Fruit fly (Drosophila melanogaster) whole organism, embryonic: Measurements from ENCODE around the gene CG14309.
A peak's percentile ranks its signal among the peaks of the same experiment; 100 is the strongest.

ENCODE experiments used
- Asciz ChIP-seq: fragments of 200-800 bp; sonication (Bioruptor generic); optimal IDR thresholded peaks from 2 replicates; lab custom pipeline; 2017; ENCODE audit warnings: missing biosample characterization, mild to moderate bottlenecking, missing genetic modification characterization, missing genetic modification reagents
- Atf-2 ChIP-seq: fragments of 200-800 bp; sonication (Bioruptor generic); optimal IDR thresholded peaks from 2 replicates; lab custom pipeline; 2016; ENCODE audit warnings: missing biosample characterization, missing genetic modification characterization
- BEAF-32 ChIP-seq: fragments of 200-800 bp; sonication (Bioruptor generic); optimal IDR thresholded peaks from 3 replicates; lab custom pipeline; 2017; ENCODE audit warnings: missing biosample characterization, missing genetic modification characterization, mild to moderate bottlenecking, moderate library complexity, missing genetic modification reagents
- Blimp-1 ChIP-seq: fragments of 200-800 bp; sonication (Bioruptor generic); optimal IDR thresholded peaks from 3 replicates; lab custom pipeline; 2018; ENCODE audit warnings: missing biosample characterization, missing genetic modification characterization, mild to moderate bottlenecking, moderate library complexity, missing genetic modification reagents
- C15 ChIP-seq: fragments of 200-800 bp; sonication (Bioruptor generic); IDR thresholded peaks from 3 replicates; pipeline ENCODE4 v1.3.6; 2022; ENCODE audit warnings: missing biosample characterization, missing genetic modification characterization
- CG12744 ChIP-seq: fragments of 200-800 bp; sonication (Bioruptor generic); optimal IDR thresholded peaks from 2 replicates; lab custom pipeline; 2016; ENCODE audit warnings: missing biosample characterization, missing genetic modification characterization
- CG13624 ChIP-seq: fragments of 200-800 bp; sonication (Bioruptor generic); optimal IDR thresholded peaks from 2 replicates; lab custom pipeline; 2016; ENCODE audit warnings: missing biosample characterization, missing genetic modification characterization
- CG14441 ChIP-seq: fragments of 200-800 bp; sonication (Bioruptor generic); IDR thresholded peaks from 2 replicates; pipeline ENCODE4 v1.3.6; 2022; ENCODE audit warnings: missing biosample characterization, missing genetic modification characterization
- CG14965 ChIP-seq: fragments of 200-800 bp; sonication (Bioruptor generic); optimal IDR thresholded peaks from 2 replicates; lab custom pipeline; 2016; ENCODE audit warnings: missing biosample characterization, missing genetic modification characterization, borderline replicate concordance
- CG15601 ChIP-seq: fragments of 200-800 bp; sonication (Bioruptor generic); optimal IDR thresholded peaks from 3 replicates; lab custom pipeline; 2019; ENCODE audit warnings: missing biosample characterization, mild to moderate bottlenecking, missing genetic modification characterization, moderate library complexity
- CG1647 ChIP-seq: fragments of 200-800 bp; sonication (Bioruptor generic); optimal IDR thresholded peaks from 3 replicates; lab custom pipeline; 2016; ENCODE audit warnings: missing biosample characterization, missing genetic modification characterization
- CG16813 ChIP-seq: fragments of 200-800 bp; sonication (Bioruptor generic); IDR thresholded peaks from 3 replicates; pipeline ENCODE4 v1.3.6; 2022; ENCODE audit warnings: missing biosample characterization, missing genetic modification characterization; ENCODE audit not compliant: partially characterized antibody
- CG17328 ChIP-seq: fragments of 200-800 bp; sonication (Bioruptor generic); IDR thresholded peaks from 2 replicates; pipeline ENCODE4 v1.3.6; 2022; ENCODE audit warnings: missing biosample characterization, missing genetic modification characterization
- CG18476 ChIP-seq: fragments of 200-800 bp; sonication (Bioruptor generic); optimal IDR thresholded peaks from 2 replicates; lab custom pipeline; 2016; ENCODE audit warnings: missing biosample characterization, mild to moderate bottlenecking, missing genetic modification characterization
- CG18599 ChIP-seq: fragments of 200-800 bp; sonication (Bioruptor generic); optimal IDR thresholded peaks from 3 replicates; lab custom pipeline; 2017; ENCODE audit warnings: missing biosample characterization, missing genetic modification characterization, mild to moderate bottlenecking, moderate library complexity, missing genetic modification reagents
- CG2678 ChIP-seq: fragments of 200-800 bp; sonication (Bioruptor generic); optimal IDR thresholded peaks from 3 replicates; lab custom pipeline; 2019; ENCODE audit warnings: missing biosample characterization, mild to moderate bottlenecking, missing genetic modification characterization, moderate library complexity
- CG34376 ChIP-seq: fragments of 200-800 bp; sonication (Bioruptor generic); optimal IDR thresholded peaks from 2 replicates; lab custom pipeline; 2018; ENCODE audit warnings: missing biosample characterization, mild to moderate bottlenecking, missing genetic modification characterization
- CG43689 ChIP-seq: fragments of 200-800 bp; sonication (Bioruptor generic); IDR thresholded peaks from 2 replicates; pipeline ENCODE4 v1.3.6; 2022; ENCODE audit warnings: missing biosample characterization, missing genetic modification characterization
- CG6813 ChIP-seq: fragments of 200-800 bp; sonication (Bioruptor generic); optimal IDR thresholded peaks from 2 replicates; lab custom pipeline; 2017; ENCODE audit warnings: missing biosample characterization, missing genetic modification characterization, mild to moderate bottlenecking, moderate library complexity, missing genetic modification reagents
- CG7372 ChIP-seq: fragments of 200-800 bp; sonication (Bioruptor generic); IDR thresholded peaks from 2 replicates; pipeline ENCODE4 v1.3.6; 2022; ENCODE audit warnings: missing biosample characterization, missing genetic modification characterization
- CG7928 ChIP-seq: fragments of 200-800 bp; sonication (Bioruptor generic); optimal IDR thresholded peaks from 2 replicates; lab custom pipeline; 2017; ENCODE audit warnings: missing biosample characterization, mild to moderate bottlenecking, missing genetic modification characterization
- CoRest ChIP-seq: fragments of 200-800 bp; sonication (Bioruptor generic); optimal IDR thresholded peaks from 3 replicates; lab custom pipeline; 2018; ENCODE audit warnings: missing biosample characterization, mild to moderate bottlenecking, missing genetic modification characterization, moderate library complexity
- CrebB ChIP-seq: fragments of 200-800 bp; sonication (Bioruptor generic); optimal IDR thresholded peaks from 3 replicates; lab custom pipeline; 2018; ENCODE audit warnings: missing biosample characterization, mild to moderate bottlenecking, missing genetic modification characterization
- GATAe ChIP-seq: fragments of 200-800 bp; sonication (Bioruptor generic); conservative IDR thresholded peaks from 2 replicates; pipeline ENCODE4 v1.3.6; 2022; ENCODE audit warnings: missing biosample characterization, missing genetic modification characterization
- Hmr ChIP-seq: fragments of 200-800 bp; sonication (Bioruptor generic); optimal IDR thresholded peaks from 3 replicates; lab custom pipeline; 2017; ENCODE audit warnings: mild to moderate bottlenecking, missing biosample characterization, missing genetic modification reagents, missing genetic modification characterization
- Hr51 ChIP-seq, 2 experiments: fragments of 200-800 bp; sonication (Bioruptor generic); optimal IDR thresholded peaks; 2 replicates in 1 of 2; 3 replicates in 1 of 2; lab custom pipeline; 2016 to 2018; ENCODE audit warnings: missing biosample characterization in 2 of 2, missing genetic modification characterization in 2 of 2, mild to moderate bottlenecking in 1 of 2, moderate library complexity in 1 of 2
- Neu2 ChIP-seq: fragments of 200-800 bp; sonication (Bioruptor generic); optimal IDR thresholded peaks from 3 replicates; lab custom pipeline; 2016; ENCODE audit warnings: missing biosample characterization, missing genetic modification characterization, borderline replicate concordance
- Ravus ChIP-seq: fragments of 200-800 bp; sonication (Bioruptor generic); IDR thresholded peaks from 2 replicates; pipeline ENCODE4 v1.3.6; 2022; ENCODE audit warnings: missing biosample characterization, missing genetic modification characterization
- al ChIP-seq: fragments of 200-800 bp; sonication (Bioruptor generic); IDR thresholded peaks from 2 replicates; pipeline ENCODE4 v1.3.6; 2022; ENCODE audit warnings: missing biosample characterization, missing genetic modification characterization
- amos ChIP-seq: fragments of 200-800 bp; sonication (Bioruptor generic); IDR thresholded peaks from 2 replicates; pipeline ENCODE4 v1.3.6; 2022; ENCODE audit warnings: missing biosample characterization, missing genetic modification characterization; ENCODE audit not compliant: partially characterized antibody
- aop ChIP-seq: fragments of 200-800 bp; sonication (Bioruptor generic); IDR thresholded peaks from 2 replicates; pipeline ENCODE4 v1.3.6; 2022; ENCODE audit warnings: missing biosample characterization, missing genetic modification characterization
- cato ChIP-seq: fragments of 200-800 bp; sonication (Bioruptor generic); optimal IDR thresholded peaks from 2 replicates; lab custom pipeline; 2016; ENCODE audit warnings: missing biosample characterization, missing genetic modification characterization, borderline replicate concordance
- caup ChIP-seq: fragments of 200-800 bp; sonication (Bioruptor generic); optimal IDR thresholded peaks from 3 replicates; lab custom pipeline; 2017; ENCODE audit warnings: missing biosample characterization, mild to moderate bottlenecking, missing genetic modification characterization, moderate library complexity; ENCODE audit not compliant: severe bottlenecking
- ems ChIP-seq: fragments of 200-800 bp; sonication (Bioruptor generic); optimal IDR thresholded peaks from 3 replicates; lab custom pipeline; 2016; ENCODE audit warnings: missing biosample characterization, missing genetic modification characterization
- exex ChIP-seq: fragments of 200-800 bp; sonication (Bioruptor generic); optimal IDR thresholded peaks from 4 replicates; lab custom pipeline; 2018; ENCODE audit warnings: missing biosample characterization, mild to moderate bottlenecking, missing genetic modification characterization, moderate library complexity
- gfzf ChIP-seq: fragments of 200-800 bp; sonication (Bioruptor generic); optimal IDR thresholded peaks from 2 replicates; lab custom pipeline; 2016; ENCODE audit warnings: missing biosample characterization, mild to moderate bottlenecking, missing genetic modification characterization, moderate library complexity
- grau ChIP-seq: fragments of 200-800 bp; optimal IDR thresholded peaks from 3 replicates; lab custom pipeline; 2019; ENCODE audit warnings: missing biosample characterization, mild to moderate bottlenecking, missing genetic modification characterization, moderate library complexity
- hth ChIP-seq: fragments of >200 bp; optimal IDR thresholded peaks from 2 replicates; lab custom pipeline; 2017; ENCODE audit warnings: inconsistent platforms
- lilli ChIP-seq: fragments of 200-800 bp; sonication (Bioruptor generic); optimal IDR thresholded peaks from 3 replicates; lab custom pipeline; 2016; ENCODE audit warnings: missing biosample characterization, missing genetic modification characterization
- lmd ChIP-seq: fragments of 200-800 bp; sonication (Bioruptor generic); IDR thresholded peaks from 2 replicates; pipeline ENCODE4 v1.3.6; 2022; ENCODE audit warnings: missing biosample characterization, missing genetic modification characterization
- rib ChIP-seq: fragments of 200-800 bp; sonication (Bioruptor generic); IDR thresholded peaks from 2 replicates; pipeline ENCODE4 v1.3.6; 2022; ENCODE audit warnings: missing biosample characterization, missing genetic modification characterization
- tna ChIP-seq: fragments of 200-800 bp; sonication (Bioruptor generic); IDR thresholded peaks from 2 replicates; pipeline ENCODE4 v1.3.6; 2022; ENCODE audit warnings: missing biosample characterization, missing genetic modification characterization; ENCODE audit not compliant: partially characterized antibody
- unpg ChIP-seq: fragments of 200-800 bp; sonication (Bioruptor generic); optimal IDR thresholded peaks from 3 replicates; lab custom pipeline; 2018; ENCODE audit warnings: missing biosample characterization, mild to moderate bottlenecking, missing genetic modification characterization, moderate library complexity
- wek ChIP-seq: fragments of 200-800 bp; sonication (Bioruptor generic); optimal IDR thresholded peaks from 3 replicates; lab custom pipeline; 2018; ENCODE audit warnings: missing biosample characterization, mild to moderate bottlenecking, missing genetic modification characterization, moderate library complexity
- wor ChIP-seq: fragments of 200-800 bp; sonication (Bioruptor generic); IDR thresholded peaks from 2 replicates; pipeline ENCODE4 v1.3.6; 2022; ENCODE audit warnings: missing biosample characterization, missing genetic modification characterization
- zen ChIP-seq: fragments of 200-800 bp; sonication (Bioruptor generic); optimal IDR thresholded peaks from 3 replicates; lab custom pipeline; 2018; ENCODE audit warnings: missing biosample characterization, mild to moderate bottlenecking, missing genetic modification characterization, moderate library complexity
- zf30C ChIP-seq: fragments of 200-800 bp; sonication (Bioruptor generic); optimal IDR thresholded peaks from 3 replicates; lab custom pipeline; 2018; ENCODE audit warnings: missing biosample characterization, mild to moderate bottlenecking, missing genetic modification characterization

Gene CG14309

DNA sequence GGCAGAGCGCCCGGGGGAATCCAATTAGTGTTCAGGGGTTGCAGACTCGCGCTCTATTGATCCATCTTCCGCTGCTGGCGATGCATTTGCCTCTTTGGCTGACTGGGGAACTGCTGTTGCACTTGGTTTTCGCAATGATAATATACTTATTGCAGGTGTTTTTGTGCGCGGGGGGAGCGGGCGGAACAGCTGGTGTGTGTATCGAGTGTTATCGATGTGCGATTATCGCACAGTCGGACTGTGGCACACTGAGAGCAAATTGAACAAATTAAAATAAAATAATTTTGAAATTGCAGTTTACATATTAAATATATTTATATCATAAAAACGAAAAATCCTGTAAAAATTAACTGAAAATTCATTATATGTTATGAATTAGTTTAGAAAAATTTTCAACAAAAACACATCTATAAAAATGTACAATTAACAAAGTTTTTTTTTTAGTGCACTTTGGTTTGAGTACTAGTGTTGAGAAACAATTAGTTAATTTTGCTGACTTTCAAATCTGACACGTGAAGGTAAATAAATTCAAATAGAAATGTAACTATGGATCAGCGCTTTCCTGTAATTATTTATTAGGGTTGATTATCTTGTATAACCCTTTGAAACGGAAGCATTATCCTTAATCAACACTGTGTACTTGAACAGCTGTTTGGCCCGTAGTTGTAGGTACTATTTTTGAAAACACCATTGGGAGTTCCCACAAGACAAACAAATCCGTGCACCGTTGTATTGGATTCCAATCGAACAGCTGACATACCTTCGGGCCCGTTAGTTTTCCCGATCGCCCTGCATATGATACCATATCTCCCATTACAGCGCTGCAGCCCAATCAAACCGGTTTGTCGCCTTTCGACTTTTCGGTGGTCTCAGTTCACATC lies 17.9 kb upstream of the CG14309 start, which contains the start of the genes Wdr37 and koko (continued):
- peak; percentile 96 for TF ChIP-seq CG18599
- peak; percentile 65 for TF ChIP-seq CG7928 (GFP tag; lab: Kevin White, UChicago)
- peak; percentile 70 for TF ChIP-seq BEAF-32 (GFP tag; lab: Kevin White, UChicago)
- peak; percentile 62 for TF ChIP-seq amos (GFP tag; lab: Robert Waterston, UW)
- TF ChIP-seq aop (GFP tag; lab: Robert Waterston, UW): peak; percentile 72; the same call in 1 of the 2 replicates
- peak; percentile 94 for TF ChIP-seq CG43689 (GFP tag; lab: Robert Waterston, UW)
- TF ChIP-seq CG17328: peak; percentile 97
- peak; percentile 61 for TF ChIP-seq CG12744 (GFP tag; lab: Kevin White, UChicago)
- TF ChIP-seq caup (GFP tag; lab: Kevin White, UChicago): peak; percentile 94
- peak; percentile 97 for TF ChIP-seq wor
- peak; percentile 94 for TF ChIP-seq C15 (GFP tag; lab: Robert Waterston, UW)
- peak; percentile 40 for TF ChIP-seq CG14965
- TF ChIP-seq Neu2 (GFP tag; lab: Kevin White, UChicago): peak; percentile 49
- TF ChIP-seq Ravus: peak; percentile 94
- TF ChIP-seq Hmr: peak; percentile 96
- peak; percentile 91 for TF ChIP-seq lilli
- TF ChIP-seq unpg (GFP tag; lab: Kevin White, UChicago): peak; percentile 98
- peak; percentile 53; the same call in 1 of the 2 replicates for TF ChIP-seq tna (GFP tag; lab: Robert Waterston, UW)
- peak; percentile 63 for TF ChIP-seq CG1647 (GFP tag; lab: Kevin White, UChicago)
- no peak for TF ChIP-seq hth (lab: Kevin White, UChicago)
- TF ChIP-seq exex (tag; lab: Kevin White, UChicago): peak; percentile 85
- no peak for TF ChIP-seq wek
- peak; percentile 98 for TF ChIP-seq CG2678 (tag; lab: Kevin White, UChicago)
- TF ChIP-seq CG7372 (GFP tag; lab: Robert Waterston, UW): peak; percentile 98
- peak; percentile 80 to 98 for TF ChIP-seq Hr51 (GFP tag; optimal IDR thresholded peaks at IDR 0.05; lab: Kevin White, UChicago)
- TF ChIP-seq lmd (GFP tag; lab: Robert Waterston, UW): peak; percentile 98
- peak; percentile 79 for TF ChIP-seq CG13624
- peak; percentile 67 for TF ChIP-seq ems
- peak; percentile 69 for TF ChIP-seq Atf-2 (GFP tag; lab: Kevin White, UChicago)
- peak; percentile 99 for TF ChIP-seq zf30C
- TF ChIP-seq al: peak; percentile 98
- TF ChIP-seq Blimp-1: peak; percentile 94
- peak; percentile 88 for TF ChIP-seq CG6813
- peak; percentile 95 for TF ChIP-seq CG14441 (GFP tag; lab: Robert Waterston, UW)
- peak; percentile 99 for TF ChIP-seq CoRest (tag; lab: Kevin White, UChicago)
- peak; percentile 97 for TF ChIP-seq rib (GFP tag; lab: Robert Waterston, UW)
- TF ChIP-seq CG16813 (GFP tag; lab: Robert Waterston, UW): 0 out of 3 replicates have a peak, but pooled peaks have one; percentile 54
- peak; percentile 97 for TF ChIP-seq grau (tag; lab: Kevin White, UChicago)
- TF ChIP-seq CG18476 (GFP tag; lab: Kevin White, UChicago): peak; percentile 93
- peak; percentile 98 for TF ChIP-seq zen (tag; lab: Kevin White, UChicago)
- peak; percentile 94 for TF ChIP-seq GATAe
- TF ChIP-seq CG34376: peak; percentile 86
- peak; percentile 96 for TF ChIP-seq CG15601 (tag; lab: Kevin White, UChicago)
- TF ChIP-seq gfzf: peak; percentile 8
- peak; percentile 94 for TF ChIP-seq cato (GFP tag; lab: Kevin White, UChicago)
- TF ChIP-seq Asciz (GFP tag; lab: Kevin White, UChicago): peak; percentile 93
- peak; percentile 90 for TF ChIP-seq CrebB (tag; lab: Kevin White, UChicago)
